Fruit fly (Drosophila melanogaster) whole organism, prepupa: Measurements from ENCODE around the gene trbl.

Experiments used
- Blimp-1 ChIP-seq: fragments of 200-800 bp; sonication (Bioruptor generic); optimal IDR thresholded peaks from 3 replicates; lab custom pipeline; 2017; ENCODE audit warnings: missing biosample characterization, missing genetic modification characterization, mild to moderate bottlenecking, moderate library complexity, missing genetic modification reagents
- CG10669 ChIP-seq: fragments of 200-800 bp; sonication (Bioruptor generic); optimal IDR thresholded peaks from 3 replicates; lab custom pipeline; 2018; ENCODE audit warnings: missing biosample characterization, mild to moderate bottlenecking, missing genetic modification characterization, moderate library complexity
- CG11762 ChIP-seq: fragments of 200-800 bp; sonication (Bioruptor generic); optimal IDR thresholded peaks from 3 replicates; lab custom pipeline; 2016; ENCODE audit warnings: missing biosample characterization, missing genetic modification characterization; ENCODE audit not compliant: insufficient read depth
- CG15336 ChIP-seq: fragments of 200-800 bp; sonication (Bioruptor generic); IDR thresholded peaks from 2 replicates; pipeline ENCODE4 v1.3.6; 2022; ENCODE audit warnings: missing biosample characterization, missing genetic modification characterization
- CG16779 ChIP-seq: fragments of 200-800 bp; sonication (Bioruptor generic); optimal IDR thresholded peaks from 3 replicates; lab custom pipeline; 2017; ENCODE audit warnings: missing biosample characterization, mild to moderate bottlenecking, missing genetic modification characterization
- CG3032 ChIP-seq: fragments of 200-800 bp; optimal IDR thresholded peaks from 2 replicates; lab custom pipeline; 2019; ENCODE audit warnings: missing biosample characterization, mild to moderate bottlenecking, missing genetic modification characterization, moderate library complexity
- CG31627 ChIP-seq: fragments of 200-800 bp; sonication (Bioruptor generic); optimal IDR thresholded peaks from 3 replicates; lab custom pipeline; 2016; ENCODE audit warnings: missing biosample characterization, missing genetic modification characterization
- CG3919 ChIP-seq: fragments of 200-800 bp; sonication (Bioruptor generic); optimal IDR thresholded peaks from 3 replicates; lab custom pipeline; 2016; ENCODE audit warnings: missing biosample characterization, missing genetic modification characterization
- CG6276 ChIP-seq: fragments of 200-800 bp; sonication (Bioruptor generic); optimal IDR thresholded peaks from 2 replicates; lab custom pipeline; 2017; ENCODE audit warnings: missing biosample characterization, mild to moderate bottlenecking, missing genetic modification characterization
- CG6792 ChIP-seq: fragments of 200-800 bp; sonication (Bioruptor generic); optimal IDR thresholded peaks from 3 replicates; lab custom pipeline; 2016; ENCODE audit warnings: missing biosample characterization, missing genetic modification characterization
- CG6808 ChIP-seq: fragments of 200-800 bp; sonication (Bioruptor generic); optimal IDR thresholded peaks from 3 replicates; lab custom pipeline; 2017; ENCODE audit warnings: missing biosample characterization, missing genetic modification characterization, mild to moderate bottlenecking, moderate library complexity, missing genetic modification reagents
- CG6854 ChIP-seq: fragments of 200-800 bp; sonication (Bioruptor generic); optimal IDR thresholded peaks from 2 replicates; lab custom pipeline; 2017; ENCODE audit warnings: missing biosample characterization, mild to moderate bottlenecking, missing genetic modification characterization
- CG7368 ChIP-seq: fragments of 200-800 bp; sonication (Bioruptor generic); optimal IDR thresholded peaks from 3 replicates; lab custom pipeline; 2016; ENCODE audit warnings: missing biosample characterization, missing genetic modification characterization
- CG8119 ChIP-seq: fragments of 200-800 bp; sonication (Bioruptor generic); IDR thresholded peaks from 3 replicates; pipeline ENCODE4 v1.3.6; 2022; ENCODE audit warnings: missing biosample characterization, missing genetic modification characterization
- CG8319 ChIP-seq: fragments of 200-800 bp; sonication (Bioruptor generic); optimal IDR thresholded peaks from 3 replicates; lab custom pipeline; 2016; ENCODE audit warnings: missing biosample characterization, missing genetic modification characterization
- CG8632 ChIP-seq: fragments of 200-800 bp; sonication (Bioruptor generic); optimal IDR thresholded peaks from 3 replicates; lab custom pipeline; 2016; ENCODE audit warnings: missing biosample characterization, missing genetic modification characterization
- Eip78C ChIP-seq: fragments of 200-800 bp; sonication (Bioruptor generic); peaks from one replicate; lab custom pipeline; 2016; ENCODE audit warnings: missing biosample characterization, missing genetic modification characterization
- Gug ChIP-seq: fragments of 200-800 bp; sonication (Bioruptor generic); IDR thresholded peaks from 2 replicates; pipeline ENCODE4 v1.3.6; 2022; ENCODE audit warnings: missing biosample characterization, missing genetic modification characterization
- Hr38 ChIP-seq: sonication (Bioruptor generic); optimal IDR thresholded peaks from 2 replicates; lab custom pipeline; 2016; ENCODE audit warnings: missing biosample characterization, missing genetic modification characterization
- Met ChIP-seq: fragments of 200-800 bp; sonication (Bioruptor generic); optimal IDR thresholded peaks from 3 replicates; lab custom pipeline; 2016; ENCODE audit warnings: missing biosample characterization, missing genetic modification characterization
- OdsH ChIP-seq: fragments of 200-800 bp; sonication (Bioruptor generic); optimal IDR thresholded peaks from 3 replicates; lab custom pipeline; 2016; ENCODE audit warnings: missing biosample characterization, missing genetic modification characterization
- Smox ChIP-seq: fragments of 200-800 bp; sonication (Bioruptor generic); optimal IDR thresholded peaks from 3 replicates; lab custom pipeline; 2016; ENCODE audit warnings: missing biosample characterization, missing genetic modification characterization
- Sox14 ChIP-seq: fragments of 200-800 bp; sonication (Bioruptor generic); optimal IDR thresholded peaks from 3 replicates; lab custom pipeline; 2016; ENCODE audit warnings: missing biosample characterization, missing genetic modification characterization
- Sox15 ChIP-seq: fragments of 200-800 bp; sonication (Bioruptor generic); optimal IDR thresholded peaks from 3 replicates; lab custom pipeline; 2016; ENCODE audit warnings: missing biosample characterization, missing genetic modification characterization
- achi ChIP-seq: fragments of 200-800 bp; sonication (Bioruptor generic); optimal IDR thresholded peaks from 3 replicates; lab custom pipeline; 2016; ENCODE audit warnings: missing biosample characterization, missing genetic modification characterization
- cyc ChIP-seq: fragments of 200-800 bp; sonication (Bioruptor generic); optimal IDR thresholded peaks from 3 replicates; lab custom pipeline; 2016; ENCODE audit warnings: missing biosample characterization, missing genetic modification characterization
- dsx ChIP-seq: fragments of 200-800 bp; optimal IDR thresholded peaks from 3 replicates; lab custom pipeline; 2019; ENCODE audit warnings: missing biosample characterization, mild to moderate bottlenecking, missing genetic modification characterization, moderate library complexity; ENCODE audit not compliant: poor library complexity, severe bottlenecking
- esn ChIP-seq: fragments of 200-800 bp; sonication (Bioruptor generic); optimal IDR thresholded peaks from 2 replicates; lab custom pipeline; 2016; ENCODE audit warnings: missing biosample characterization, mild to moderate bottlenecking, missing genetic modification characterization, moderate library complexity
- fd85E ChIP-seq: fragments of 200-800 bp; sonication (Bioruptor generic); optimal IDR thresholded peaks from 3 replicates; lab custom pipeline; 2016; ENCODE audit warnings: missing biosample characterization, missing genetic modification characterization
- lz ChIP-seq: fragments of 200-800 bp; sonication (Bioruptor generic); optimal IDR thresholded peaks from 3 replicates; lab custom pipeline; 2016; ENCODE audit warnings: missing biosample characterization, missing genetic modification characterization
- salr ChIP-seq, 2 experiments: fragments of 200-800 bp; sonication (Bioruptor generic); optimal IDR thresholded peaks; 3 replicates each; lab custom pipeline; 2016 to 2018; ENCODE audit warnings: missing biosample characterization in 2 of 2, missing genetic modification characterization in 2 of 2, mild to moderate bottlenecking in 1 of 2
- spab ChIP-seq: fragments of 200-800 bp; sonication (Bioruptor generic); optimal IDR thresholded peaks from 2 replicates; lab custom pipeline; 2017; ENCODE audit warnings: missing biosample characterization, mild to moderate bottlenecking, missing genetic modification characterization, missing genetic modification reagents
- ss ChIP-seq, 2 experiments: fragments of 200-800 bp; sonication (Bioruptor generic); optimal IDR thresholded peaks; 2 replicates in 1 of 2; 3 replicates in 1 of 2; lab custom pipeline; 2017 to 2018; ENCODE audit warnings: mild to moderate bottlenecking in 2 of 2, missing biosample characterization in 2 of 2, missing genetic modification characterization in 2 of 2, moderate library complexity in 1 of 2
- svp ChIP-seq: fragments of 200-800 bp; sonication (Bioruptor generic); peaks from one replicate; lab custom pipeline; 2016; ENCODE audit warnings: missing biosample characterization, missing genetic modification characterization

The trbl gene

DNA sequence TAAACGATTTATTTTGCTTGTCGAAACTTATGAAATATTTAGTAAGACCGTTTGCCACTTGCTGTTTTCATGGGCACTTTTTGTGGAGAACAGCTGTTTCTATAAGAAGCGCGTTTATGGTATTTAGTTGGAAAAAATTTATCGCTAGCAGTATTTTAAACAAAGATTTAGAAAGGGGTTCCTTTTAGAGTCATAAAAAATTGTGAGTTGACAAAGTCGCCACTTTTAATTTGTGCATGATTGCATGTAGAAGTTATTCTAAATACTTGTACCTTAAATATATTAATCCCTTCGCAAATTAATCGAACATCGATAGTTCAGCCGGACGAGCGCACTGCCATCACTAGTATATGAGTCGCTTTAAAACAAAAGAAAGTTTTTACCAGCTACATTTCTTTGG, 30.9 kb upstream of the trbl start, which contains the start of the genes Las and Psn:
Gene Las (minus strand): TSS at position 65 of the 400 bp plus-strand sequence.
Gene Psn (plus strand): TSS at position 172 of the 400 bp plus-strand sequence.
- TF ChIP-seq CG31627 (GFP tag; lab: Kevin White, UChicago): no peak
- TF ChIP-seq Sox14: peak; percentile 82
- no peak for TF ChIP-seq CG15336 (GFP tag; lab: Robert Waterston, UW)
- TF ChIP-seq CG8632 (GFP tag; lab: Kevin White, UChicago): no peak
- no peak for TF ChIP-seq ss (GFP tag; optimal IDR thresholded peaks at IDR 0.05; lab: Kevin White, UChicago)
- peak; percentile 15 for TF ChIP-seq lz (GFP tag; lab: Kevin White, UChicago)
- TF ChIP-seq dsx (GFP tag; lab: Kevin White, UChicago): no peak
- TF ChIP-seq svp (GFP tag; lab: Kevin White, UChicago): no peak
- TF ChIP-seq esn (GFP tag; lab: Kevin White, UChicago): peak; percentile 38

DNA sequence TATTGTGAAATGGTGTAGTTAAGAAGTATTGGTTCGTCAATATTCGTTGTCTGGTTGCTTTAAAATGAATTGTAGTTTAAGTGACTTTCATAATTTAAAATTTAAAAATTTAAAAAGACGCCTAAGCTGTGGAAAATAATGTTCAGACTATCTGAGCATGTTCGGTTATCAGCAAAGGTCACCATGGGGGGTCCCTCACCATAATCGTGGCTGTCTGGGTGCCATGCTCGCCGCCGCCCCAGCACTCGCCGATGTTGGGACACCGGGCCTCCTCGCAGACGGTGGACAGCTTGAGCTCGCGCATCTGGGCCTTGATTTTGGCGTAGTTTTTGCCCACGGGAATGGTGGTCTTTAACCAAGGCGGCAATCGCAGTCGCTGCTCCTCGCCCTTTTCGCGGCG, 30.2 kb upstream of the trbl start:
- TF ChIP-seq CG10669 (GFP tag; lab: Kevin White, UChicago) (no peak), esn (GFP tag; lab: Kevin White, UChicago) (no peak), CG6792 (GFP tag; lab: Kevin White, UChicago) (no peak), CG31627 (GFP tag; lab: Kevin White, UChicago) (no peak), dsx (GFP tag; lab: Kevin White, UChicago) (no peak), CG6276 (GFP tag; lab: Kevin White, UChicago) (no peak), CG6808 (GFP tag; lab: Kevin White, UChicago) (no peak), CG8319 (GFP tag; lab: Kevin White, UChicago) (no peak), Sox14 (no peak), Met (GFP tag; lab: Kevin White, UChicago) (no peak), Sox15 (GFP tag; lab: Kevin White, UChicago) (no peak), CG6854 (GFP tag; lab: Kevin White, UChicago) (no peak), CG8632 (GFP tag; lab: Kevin White, UChicago) (no peak), Eip78C (GFP tag; lab: Kevin White, UChicago) (no peak)

DNA sequence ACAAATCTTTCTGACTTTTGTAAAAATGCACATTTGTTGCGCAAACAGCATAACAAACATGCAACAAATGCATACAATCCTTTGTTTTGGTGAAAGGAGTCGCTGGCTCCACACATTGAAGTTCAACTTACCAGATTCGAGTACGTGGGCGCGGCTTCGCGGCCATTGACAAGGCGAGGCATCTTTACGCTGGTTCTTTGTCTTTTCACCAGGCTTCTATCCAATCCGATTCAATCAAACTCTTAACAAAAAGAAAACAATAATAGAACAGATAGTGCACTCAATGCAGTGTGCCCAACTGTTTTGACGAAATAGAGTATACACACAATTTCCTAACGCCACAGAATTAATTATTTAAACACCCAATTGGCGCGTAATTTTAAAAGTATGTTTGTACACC, 28.8 kb upstream of the trbl start, which contains the start of gene CG5262:
Gene CG5262 (minus strand): TSS at position 294 of the 400 bp plus-strand sequence.
- TF ChIP-seq Sox14: peak; percentile 87
- TF ChIP-seq CG16779 (tag; lab: Kevin White, UChicago): no peak
- TF ChIP-seq Gug (GFP tag; lab: Robert Waterston, UW): no peak
- TF ChIP-seq CG15336 (GFP tag; lab: Robert Waterston, UW): 0 out of 2 replicates have a peak, but pooled peaks have one; percentile 25
- no peak for TF ChIP-seq cyc (GFP tag; lab: Kevin White, UChicago)
- peak; percentile 13 for TF ChIP-seq CG3032

DNA sequence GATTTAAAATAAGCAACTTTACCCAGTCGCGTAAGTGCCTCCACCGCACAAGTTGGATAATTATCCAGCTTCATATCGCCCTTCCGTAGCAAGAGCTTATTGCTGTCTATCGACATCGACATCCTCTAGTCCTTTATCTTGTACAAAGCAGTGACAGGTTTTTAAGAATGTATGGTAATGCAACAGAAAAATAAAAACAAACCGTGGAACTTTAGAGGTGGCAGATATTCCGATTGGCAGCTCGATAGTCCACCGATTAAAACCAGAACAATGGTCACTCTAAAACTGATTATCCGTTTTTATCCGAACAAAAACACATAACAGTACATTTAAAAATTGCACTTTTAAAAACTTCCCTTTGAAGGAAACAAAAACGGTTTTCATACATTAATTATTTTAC, 26.0 kb upstream of the trbl start, which contains the start of gene CG5274:
Gene CG5274 (minus strand): TSS at position 218 of the 400 bp plus-strand sequence.
- TF ChIP-seq CG16779 (tag; lab: Kevin White, UChicago) (no peak), Hr38 (GFP tag; lab: Kevin White, UChicago) (no peak), CG11762 (GFP tag; lab: Kevin White, UChicago) (no peak), CG31627 (GFP tag; lab: Kevin White, UChicago) (no peak), CG15336 (GFP tag; lab: Robert Waterston, UW) (no peak), OdsH (GFP tag; lab: Kevin White, UChicago) (no peak), Smox (GFP tag; lab: Kevin White, UChicago) (no peak), CG8632 (GFP tag; lab: Kevin White, UChicago) (no peak), Eip78C (GFP tag; lab: Kevin White, UChicago) (no peak), Sox14 (no peak), CG8119 (GFP tag; lab: Robert Waterston, UW) (no peak), Blimp-1 (GFP tag; lab: Kevin White, UChicago) (no peak), CG3919 (no peak), CG6276 (GFP tag; lab: Kevin White, UChicago) (no peak), spab (no peak), CG6808 (GFP tag; lab: Kevin White, UChicago) (no peak)

DNA sequence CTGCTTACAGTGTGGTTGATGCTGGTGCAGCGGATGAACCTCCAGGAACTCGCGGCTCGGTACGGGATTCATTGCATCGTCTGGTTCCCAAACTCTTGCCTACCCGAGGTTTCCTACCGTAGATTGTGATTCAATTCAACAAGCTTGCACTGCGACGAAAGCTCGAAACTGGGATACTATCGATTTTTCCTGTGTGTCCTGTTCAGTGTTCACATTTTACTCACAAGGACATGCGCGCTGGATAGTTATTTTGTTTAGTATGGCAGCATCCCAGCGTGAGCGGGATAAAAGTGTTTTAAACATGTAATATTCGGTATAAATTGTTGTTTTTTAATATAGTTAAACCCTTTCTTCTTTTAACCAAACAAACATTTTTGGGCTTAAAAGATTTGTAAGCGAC, 24.5 kb upstream of the trbl start, which contains the start of gene CG5282:
Gene CG5282 (minus strand): TSS at position 184 of the 400 bp plus-strand sequence.
- TF ChIP-seq achi (GFP tag; lab: Kevin White, UChicago) (no peak), svp (GFP tag; lab: Kevin White, UChicago) (no peak), Sox15 (GFP tag; lab: Kevin White, UChicago) (no peak), cyc (GFP tag; lab: Kevin White, UChicago) (no peak), salr (GFP tag; optimal IDR thresholded peaks at IDR 0.05; lab: Kevin White, UChicago) (no peak), CG7368 (GFP tag; lab: Kevin White, UChicago) (no peak), fd85E (GFP tag; lab: Kevin White, UChicago) (no peak)
